Worm (Caenorhabditis elegans) whole organism, L4 larva: Measurements from ENCODE around the gene prx-2.

Experiments used
- F26F4.8 ChIP-seq: fragments of 200-800 bp; sonication (Bioruptor generic); conservative IDR thresholded peaks from 2 replicates; pipeline ENCODE4 v1.3.6; 2022; ENCODE audit warnings: missing genetic modification characterization, missing compliant biosample characterization
- F37D6.2 ChIP-seq: sonication (generic microtip); optimal IDR thresholded peaks from 2 replicates; lab custom pipeline; 2016; ENCODE audit warnings: mild to moderate bottlenecking, missing genetic modification characterization, missing compliant biosample characterization
- F44E2.7 ChIP-seq: fragments of 200-800 bp; sonication (Bioruptor generic); IDR thresholded peaks from 2 replicates; pipeline ENCODE4 v2.1.2; 2022; ENCODE audit warnings: missing genetic modification characterization, missing compliant biosample characterization
- T20F7.1 ChIP-seq: fragments of 200-800 bp; sonication (Bioruptor generic); optimal IDR thresholded peaks from 2 replicates; lab custom pipeline; 2018; ENCODE audit warnings: mild to moderate bottlenecking, missing genetic modification characterization, missing compliant biosample characterization
- Y105C5A.15 ChIP-seq: fragments of 200-800 bp; sonication (Bioruptor generic); IDR thresholded peaks from 2 replicates; pipeline ENCODE4 v1.3.6; 2022; ENCODE audit warnings: missing genetic modification characterization, missing compliant biosample characterization
- arid-1 ChIP-seq: fragments of 200-800 bp; sonication (Bioruptor generic); conservative IDR thresholded peaks from 2 replicates; pipeline ENCODE4 v1.3.6; 2022; ENCODE audit warnings: missing genetic modification reagents, missing genetic modification characterization, missing compliant biosample characterization
- ceh-20 ChIP-seq: fragments of 200-800 bp; sonication (Bioruptor generic); IDR thresholded peaks from 2 replicates; pipeline ENCODE4 v1.3.6; 2022; ENCODE audit warnings: missing genetic modification reagents, missing genetic modification characterization, missing compliant biosample characterization
- ceh-28 ChIP-seq: fragments of 150-350 bp; optimal IDR thresholded peaks from 2 replicates; lab custom pipeline; 2014; ENCODE audit warnings: missing biosample characterization, missing genetic modification reagents, missing genetic modification characterization
- ceh-44 ChIP-seq: fragments of 200-800 bp; sonication (Bioruptor generic); IDR thresholded peaks from 2 replicates; pipeline ENCODE4 v1.3.6; 2022; ENCODE audit warnings: missing genetic modification reagents, missing genetic modification characterization, missing compliant biosample characterization
- ceh-62 ChIP-seq: sonication (generic microtip); optimal IDR thresholded peaks from 2 replicates; lab custom pipeline; 2017; ENCODE audit warnings: missing biosample characterization, missing genetic modification characterization
- cey-2 ChIP-seq: sonication (generic microtip); optimal IDR thresholded peaks from 3 replicates; lab custom pipeline; 2017; ENCODE audit warnings: missing genetic modification characterization, mild to moderate bottlenecking, missing compliant biosample characterization, antibody characterized with exemption, borderline replicate concordance; ENCODE audit not compliant: insufficient read depth
- daf-8 ChIP-seq: fragments of 200-800 bp; sonication (Bioruptor generic); IDR thresholded peaks from 2 replicates; pipeline ENCODE4 v1.3.6; 2022; ENCODE audit warnings: missing genetic modification characterization, missing compliant biosample characterization
- dmd-8 ChIP-seq: fragments of 200-800 bp; sonication (Bioruptor generic); IDR thresholded peaks from 2 replicates; pipeline ENCODE4 v1.3.6; 2022; ENCODE audit warnings: missing genetic modification characterization, missing compliant biosample characterization
- dmd-9 ChIP-seq: fragments of 200-800 bp; sonication (Bioruptor generic); IDR thresholded peaks from 2 replicates; pipeline ENCODE4 v1.3.6; 2022; ENCODE audit warnings: missing genetic modification reagents, missing genetic modification characterization, missing compliant biosample characterization
- fos-1 ChIP-seq: fragments of 150-350 bp; optimal IDR thresholded peaks from 2 replicates; lab custom pipeline; 2014; ENCODE audit warnings: missing biosample characterization, missing genetic modification characterization
- hmg-1.1 ChIP-seq: fragments of 200-800 bp; sonication (Bioruptor generic); IDR thresholded peaks from 2 replicates; pipeline ENCODE4 v1.3.6; 2022; ENCODE audit warnings: missing genetic modification reagents, missing genetic modification characterization, missing compliant biosample characterization
- jun-1 ChIP-seq: fragments of 150-350 bp; optimal IDR thresholded peaks from 2 replicates; lab custom pipeline; 2014; ENCODE audit warnings: missing biosample characterization, missing genetic modification reagents, missing genetic modification characterization
- lim-7 ChIP-seq: fragments of 200-800 bp; sonication (Bioruptor generic); IDR thresholded peaks from 2 replicates; pipeline ENCODE4 v1.3.6; 2022; ENCODE audit warnings: missing genetic modification characterization, missing compliant biosample characterization
- lin-15B ChIP-seq: fragments of 150-350 bp; sonication (generic microtip); optimal IDR thresholded peaks from 3 replicates; lab custom pipeline; 2014; ENCODE audit warnings: missing biosample characterization, missing genetic modification characterization
- lin-29 ChIP-seq: fragments of 200-800 bp; sonication (Bioruptor generic); IDR thresholded peaks from 2 replicates; pipeline ENCODE4 v1.3.6; 2022; ENCODE audit warnings: missing genetic modification reagents, missing genetic modification characterization, missing compliant biosample characterization
- lin-38 ChIP-seq: fragments of 200-800 bp; sonication (Bioruptor generic); IDR thresholded peaks from 2 replicates; pipeline ENCODE4 v1.3.6; 2022; ENCODE audit warnings: missing genetic modification reagents, missing genetic modification characterization, missing compliant biosample characterization
- lir-3 ChIP-seq: sonication (generic microtip); optimal IDR thresholded peaks from 2 replicates; lab custom pipeline; 2016; ENCODE audit warnings: mild to moderate bottlenecking, missing genetic modification characterization, missing compliant biosample characterization
- madf-9 ChIP-seq: fragments of 200-800 bp; sonication (Bioruptor generic); conservative IDR thresholded peaks from 2 replicates; pipeline ENCODE4 v1.3.6; 2022; ENCODE audit warnings: missing genetic modification reagents, missing genetic modification characterization, missing compliant biosample characterization
- mdl-1 ChIP-seq, 2 experiments: fragments of 150-350 bp in 1 of 2; sonication (generic microtip) in 1 of 2; optimal IDR thresholded peaks; 2 replicates each; lab custom pipeline; 2014 to 2017; ENCODE audit warnings: missing biosample characterization in 2 of 2, missing genetic modification characterization in 2 of 2
- mep-1 ChIP-seq: fragments of 150-350 bp; sonication (generic microtip); optimal IDR thresholded peaks from 3 replicates; lab custom pipeline; 2014; ENCODE audit warnings: missing biosample characterization, missing genetic modification characterization
- mes-2 ChIP-seq: sonication (generic microtip); optimal IDR thresholded peaks from 2 replicates; lab custom pipeline; 2016; ENCODE audit warnings: missing genotype, mild to moderate bottlenecking, missing genetic modification characterization, missing compliant biosample characterization; ENCODE audit not compliant: poor library complexity, severe bottlenecking
- nhr-111 ChIP-seq: fragments of 200-800 bp; sonication (Bioruptor generic); optimal IDR thresholded peaks from 2 replicates; lab custom pipeline; 2018; ENCODE audit warnings: mild to moderate bottlenecking, missing genetic modification characterization, missing compliant biosample characterization
- nhr-48 ChIP-seq: sonication (generic microtip); optimal IDR thresholded peaks from 2 replicates; lab custom pipeline; 2016; ENCODE audit warnings: mild to moderate bottlenecking, missing genetic modification characterization, missing compliant biosample characterization
- nhr-6 ChIP-seq: fragments of 150-350 bp; optimal IDR thresholded peaks from 2 replicates; lab custom pipeline; 2014; ENCODE audit warnings: missing biosample characterization, missing genetic modification characterization
- nhr-77 ChIP-seq: fragments of 150-350 bp; optimal IDR thresholded peaks from 2 replicates; lab custom pipeline; 2014; ENCODE audit warnings: missing biosample characterization, missing genetic modification characterization
- pha-4 ChIP-seq, 2 experiments: fragments of 150-350 bp in 1 of 2; fragments of 200-800 bp in 1 of 2; sonication (Bioruptor generic) in 1 of 2; IDR thresholded peaks in 1 of 2; optimal IDR thresholded peaks in 1 of 2; 2 replicates each; pipeline versions ENCODE4 v1.3.6 to Lab custom; 2014 to 2022; ENCODE audit warnings: missing genetic modification characterization in 2 of 2, missing genetic modification reagents in 2 of 2, missing biosample characterization in 1 of 2, missing compliant biosample characterization in 1 of 2
- sdz-12 ChIP-seq: fragments of 200-800 bp; sonication (Bioruptor generic); optimal IDR thresholded peaks from 2 replicates; lab custom pipeline; 2018; ENCODE audit warnings: mild to moderate bottlenecking, missing genetic modification characterization, missing compliant biosample characterization
- skn-1 ChIP-seq: fragments of 150-350 bp; optimal IDR thresholded peaks from 2 replicates; lab custom pipeline; 2014; ENCODE audit warnings: missing biosample characterization, missing genetic modification characterization
- snpc-1.2 ChIP-seq: fragments of 200-800 bp; sonication (Bioruptor generic); IDR thresholded peaks from 2 replicates; pipeline ENCODE4 v1.3.6; 2022; ENCODE audit warnings: missing genetic modification reagents, missing genetic modification characterization, missing compliant biosample characterization
- unc-39 ChIP-seq: sonication (generic microtip); optimal IDR thresholded peaks from 2 replicates; lab custom pipeline; 2017; ENCODE audit warnings: missing biosample characterization, missing genetic modification characterization
- unc-62 ChIP-seq, 3 experiments: fragments of 150-350 bp in 1 of 3; sonication (generic microtip); optimal IDR thresholded peaks in 2 of 3; peaks in 1 of 3; 1 replicate in 1 of 3; 2 replicates in 2 of 3; lab custom pipeline; 2014 to 2017; ENCODE audit warnings: missing biosample characterization in 3 of 3, missing genetic modification characterization in 3 of 3, missing genetic modification reagents in 3 of 3, missing genotype in 1 of 3
- zag-1 ChIP-seq: fragments of 150-350 bp; optimal IDR thresholded peaks from 2 replicates; lab custom pipeline; 2014; ENCODE audit warnings: missing biosample characterization, missing genetic modification characterization
- zfp-2 ChIP-seq: sonication (generic microtip); optimal IDR thresholded peaks from 2 replicates; lab custom pipeline; 2016; ENCODE audit warnings: mild to moderate bottlenecking, missing genetic modification characterization, missing compliant biosample characterization
- ztf-7 ChIP-seq: fragments of 150-350 bp; optimal IDR thresholded peaks from 2 replicates; lab custom pipeline; 2014; ENCODE audit warnings: missing biosample characterization, missing genetic modification characterization

Gene prx-2

DNA sequence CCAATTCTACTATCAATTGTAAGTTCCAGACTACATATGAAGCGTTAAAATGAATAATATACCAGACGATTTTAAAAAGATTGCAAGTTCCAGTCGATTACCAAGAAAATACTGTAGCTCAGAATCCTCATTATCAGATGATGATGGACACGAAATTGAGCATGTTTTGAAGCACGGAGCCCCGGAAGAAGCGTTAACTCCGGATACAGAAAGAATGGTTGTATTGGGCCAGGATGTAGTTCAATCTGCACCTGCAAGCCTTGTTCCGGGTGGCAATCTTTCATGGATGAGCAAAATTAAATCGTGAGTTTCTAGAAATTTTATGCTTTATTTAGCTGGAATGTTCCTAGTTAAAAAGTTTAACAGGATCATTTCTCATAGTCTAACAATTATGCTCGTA is 24.1 kb downstream of the prx-2 start, which contains the start of gene atg-4.2:
TSS of gene atg-4.2 (plus strand) at position 24 of the 400 bp plus-strand sequence.
- no peak for TF ChIP-seq zag-1 (tag; lab: Kevin White, UChicago)
- TF ChIP-seq F26F4.8 (GFP tag; lab: Robert Waterston, UW), result no peak
- TF ChIP-seq zfp-2, result no peak
- TF ChIP-seq unc-62 (GFP tag; optimal IDR thresholded peaks at IDR 0.05 in 1 of 2; lab: Kevin White, UChicago), result peak in 1 of 2 experiments; percentile 93
- no peak for TF ChIP-seq unc-62 (tag; optimal IDR thresholded peaks at IDR 0.05; lab: Kevin White, UChicago)
- TF ChIP-seq, all 104 proteins: peak for 1

- no peak for TF ChIP-seq ztf-7 (tag; lab: Kevin White, UChicago)
- TF ChIP-seq cey-2 (tag; lab: Kevin White, UChicago), result no peak
- no peak for TF ChIP-seq pha-4 (GFP tag; IDR thresholded peaks at IDR 0.05; lab: Robert Waterston, UW)
- no peak for TF ChIP-seq pha-4 (tag; optimal IDR thresholded peaks at IDR 0.05; lab: Kevin White, UChicago)
- no peak for TF ChIP-seq madf-9
- no peak for TF ChIP-seq nhr-111 (GFP tag; lab: Kevin White, UChicago)
- no peak for TF ChIP-seq Y105C5A.15 (GFP tag; lab: Robert Waterston, UW)
- TF ChIP-seq ceh-20 (GFP tag; lab: Robert Waterston, UW), result no peak
- no peak for TF ChIP-seq fos-1 (tag; lab: Kevin White, UChicago)
- TF ChIP-seq sdz-12 (GFP tag; lab: Kevin White, UChicago), result no peak
- TF ChIP-seq lin-29 (GFP tag; lab: Robert Waterston, UW), result no peak
- TF ChIP-seq jun-1 (tag; lab: Kevin White, UChicago), result no peak
- TF ChIP-seq lim-7 (GFP tag; lab: Robert Waterston, UW), result no peak
- no peak for TF ChIP-seq mes-2 (tag; lab: Kevin White, UChicago)
- no peak for TF ChIP-seq ceh-62 (tag; lab: Kevin White, UChicago)
- TF ChIP-seq zag-1 (tag; lab: Kevin White, UChicago), result no peak
- TF ChIP-seq ceh-28 (tag; lab: Kevin White, UChicago), result no peak
- TF ChIP-seq, all 104 proteins: peak for 0
Measured at ce11 chrIV:11673543-11673942, 29.6 kb downstream of the prx-2 start, which contains the start of gene inx-8. Gene inx-8 (plus strand): TSS chrIV:11673843.

- TF ChIP-seq mdl-1 (tag; optimal IDR thresholded peaks at IDR 0.05; lab: Kevin White, UChicago) (no peak), F44E2.7 (no peak), lin-15B (tag; lab: Kevin White, UChicago) (no peak), ceh-28 (tag; lab: Kevin White, UChicago) (no peak), unc-39 (tag; lab: Kevin White, UChicago) (no peak), daf-8 (GFP tag; lab: Robert Waterston, UW) (no peak), F37D6.2 (tag; lab: Kevin White, UChicago) (no peak), ceh-44 (GFP tag; lab: Robert Waterston, UW) (no peak), arid-1 (GFP tag; lab: Robert Waterston, UW) (no peak), dmd-9 (GFP tag; lab: Robert Waterston, UW) (no peak), nhr-48 (tag; lab: Kevin White, UChicago) (no peak), nhr-6 (tag; lab: Kevin White, UChicago) (no peak), skn-1 (tag; lab: Kevin White, UChicago) (no peak), Y105C5A.15 (GFP tag; lab: Robert Waterston, UW) (no peak), hmg-1.1 (GFP tag; lab: Robert Waterston, UW) (no peak), lir-3 (tag; lab: Kevin White, UChicago) (no peak), lin-38 (GFP tag; lab: Robert Waterston, UW) (no peak)
Measured at ce11 chrIV:11676054-11676453, 32.1 kb downstream of the prx-2 start, which contains the start of gene inx-9. Gene inx-9 (plus strand): TSS chrIV:11676354.

DNA sequence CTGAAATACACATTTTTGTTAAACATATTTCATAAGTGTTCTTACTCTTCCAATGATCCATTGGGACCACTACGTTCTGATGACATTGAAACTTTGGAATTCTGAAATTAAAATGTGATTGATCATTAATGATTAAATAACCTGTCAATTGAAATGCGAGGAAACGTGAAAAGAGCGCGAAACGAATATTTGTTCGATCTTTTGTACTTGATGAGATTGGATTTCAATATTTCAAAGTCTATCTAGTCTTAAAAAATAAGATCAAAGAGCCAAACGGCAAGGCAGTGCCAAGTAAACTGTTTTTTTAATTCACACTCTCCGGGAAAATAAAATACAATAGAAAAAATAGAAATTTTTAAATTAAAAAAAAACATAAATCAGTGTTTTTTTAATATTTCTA is 38.0 kb downstream of the prx-2 start, which contains the start of gene ZK792.4:
TSS of gene ZK792.4 (minus strand) at position 101 of the 400 bp plus-strand sequence.
- TF ChIP-seq skn-1 (tag; lab: Kevin White, UChicago) (no peak), nhr-77 (no peak), mep-1 (tag; lab: Kevin White, UChicago) (no peak), F44E2.7 (no peak), snpc-1.2 (GFP tag; lab: Robert Waterston, UW) (no peak), dmd-9 (GFP tag; lab: Robert Waterston, UW) (no peak), ceh-62 (tag; lab: Kevin White, UChicago) (no peak), T20F7.1 (GFP tag; lab: Kevin White, UChicago) (no peak), dmd-8 (GFP tag; lab: Robert Waterston, UW) (no peak)
